Worm (Caenorhabditis elegans) whole organism, midembryonic: ENCODE measurements around the gene mltn-5.

Experiments
- T22C8.4 ChIP-seq: fragments of 200-800 bp; sonication (Bioruptor generic); IDR thresholded peaks from 2 replicates; pipeline ENCODE4 v1.3.6; 2022; ENCODE audit warnings: missing genetic modification characterization, missing compliant biosample characterization
- cog-1 ChIP-seq: sonication (generic microtip); optimal IDR thresholded peaks from 2 replicates; lab custom pipeline; 2016; ENCODE audit warnings: missing genetic modification characterization, missing compliant biosample characterization
- klf-2 ChIP-seq: fragments of 200-800 bp; sonication (Bioruptor generic); conservative IDR thresholded peaks from 2 replicates; pipeline ENCODE4 v1.3.6; 2022; ENCODE audit warnings: missing genetic modification reagents, missing genetic modification characterization, missing compliant biosample characterization
- ztf-23 ChIP-seq: fragments of 200-800 bp; sonication (Bioruptor generic); IDR thresholded peaks from 2 replicates; pipeline ENCODE4 v1.3.6; 2022; ENCODE audit warnings: missing genetic modification reagents, missing genetic modification characterization, missing compliant biosample characterization
- ztf-29 ChIP-seq: fragments of 200-800 bp; sonication (Bioruptor generic); IDR thresholded peaks from 2 replicates; pipeline ENCODE4 v1.3.6; 2022; ENCODE audit warnings: missing genetic modification reagents, missing genetic modification characterization, missing compliant biosample characterization

DNA sequence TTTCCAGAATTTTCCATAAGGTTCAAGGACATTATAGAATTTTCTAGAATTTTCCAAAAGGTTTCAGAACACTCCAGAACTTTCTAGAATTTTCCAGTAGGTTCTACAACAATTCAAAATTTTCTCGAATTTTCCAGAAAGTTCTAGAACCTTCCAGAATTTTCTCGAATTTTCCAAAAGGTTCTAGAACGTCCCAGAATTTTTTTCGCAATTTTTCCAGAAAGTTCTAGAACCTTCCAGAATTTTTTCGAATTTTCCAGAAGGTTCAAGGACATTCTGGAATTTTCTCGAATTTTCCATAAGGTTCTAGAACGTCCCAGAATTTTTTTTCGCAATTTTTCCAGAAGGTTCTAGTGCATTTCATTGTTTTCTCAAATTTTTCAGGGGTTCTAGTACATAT lies 52.7 kb downstream of the mltn-5 start:
- no peak for TF ChIP-seq ztf-23 (GFP tag; lab: Robert Waterston, UW)
- TF ChIP-seq ztf-29 (GFP tag; lab: Robert Waterston, UW): no peak
- TF ChIP-seq cog-1 (tag; lab: Kevin White, UChicago): no peak
- no peak for TF ChIP-seq T22C8.4
- no peak for TF ChIP-seq klf-2 (GFP tag; lab: Robert Waterston, UW)
